Worm (Caenorhabditis elegans) whole organism, L2 larva: ENCODE measurements around the gene cyp-33C2.

ENCODE experiments used
- C34F6.9 ChIP-seq: fragments of 150-350 bp; optimal IDR thresholded peaks from 2 replicates; lab custom pipeline; 2014; ENCODE audit warnings: missing biosample characterization, missing genetic modification characterization
- F13H6.1 ChIP-seq: sonication (generic microtip); optimal IDR thresholded peaks from 2 replicates; lab custom pipeline; 2016; ENCODE audit warnings: missing genetic modification characterization, missing compliant biosample characterization
- R02D3.7 ChIP-seq: fragments of 150-350 bp; optimal IDR thresholded peaks from 2 replicates; lab custom pipeline; 2014; ENCODE audit warnings: missing biosample characterization, missing genetic modification characterization
- ZK546.5 ChIP-seq: sonication (generic microtip); optimal IDR thresholded peaks from 2 replicates; lab custom pipeline; 2017; ENCODE audit warnings: missing biosample characterization, missing genetic modification characterization
- alr-1 ChIP-seq: fragments of 150-350 bp; optimal IDR thresholded peaks from 2 replicates; lab custom pipeline; 2014; ENCODE audit warnings: missing biosample characterization, missing genetic modification characterization
- aly-2 ChIP-seq: fragments of 150-350 bp; optimal IDR thresholded peaks from 2 replicates; lab custom pipeline; 2014; ENCODE audit warnings: missing biosample characterization, missing genetic modification characterization
- ama-1 ChIP-seq: fragments of 150-350 bp; optimal IDR thresholded peaks from 2 replicates; lab custom pipeline; 2018; ENCODE audit warnings: inconsistent platforms
- blmp-1 ChIP-seq: sonication (generic microtip); optimal IDR thresholded peaks from 2 replicates; lab custom pipeline; 2017; ENCODE audit warnings: missing genetic modification characterization, mild to moderate bottlenecking, missing compliant biosample characterization, antibody characterized with exemption, moderate library complexity; ENCODE audit not compliant: insufficient read depth
- ceh-16 ChIP-seq: fragments of 150-350 bp; optimal IDR thresholded peaks from 2 replicates; lab custom pipeline; 2014; ENCODE audit warnings: missing biosample characterization, missing genetic modification characterization
- ceh-82 ChIP-seq: fragments of 150-350 bp; optimal IDR thresholded peaks from 2 replicates; lab custom pipeline; 2014; ENCODE audit warnings: missing biosample characterization, missing genetic modification characterization
- crh-2 ChIP-seq: sonication (generic microtip); optimal IDR thresholded peaks from 2 replicates; lab custom pipeline; 2017; ENCODE audit warnings: missing biosample characterization, missing genetic modification characterization
- dmd-4 ChIP-seq: sonication (generic microtip); optimal IDR thresholded peaks from 2 replicates; lab custom pipeline; 2017; ENCODE audit warnings: missing biosample characterization, missing genetic modification characterization
- egl-27 ChIP-seq: sonication (generic microtip); optimal IDR thresholded peaks from 3 replicates; lab custom pipeline; 2017; ENCODE audit warnings: missing biosample characterization, missing genetic modification reagents, missing genetic modification characterization
- elt-1 ChIP-seq: fragments of 150-350 bp; optimal IDR thresholded peaks from 2 replicates; lab custom pipeline; 2014; ENCODE audit warnings: missing biosample characterization, missing genetic modification characterization
- elt-3 ChIP-seq: sonication (generic microtip); optimal IDR thresholded peaks from 2 replicates; lab custom pipeline; 2017; ENCODE audit warnings: missing biosample characterization, missing genetic modification characterization
- fos-1 ChIP-seq: fragments of 150-350 bp; optimal IDR thresholded peaks from 2 replicates; lab custom pipeline; 2014; ENCODE audit warnings: missing biosample characterization, missing genetic modification characterization
- lin-39 ChIP-seq: fragments of 150-350 bp; optimal IDR thresholded peaks from 2 replicates; lab custom pipeline; 2014; ENCODE audit warnings: missing biosample characterization, missing genetic modification reagents, missing genetic modification characterization
- mab-5 ChIP-seq: fragments of 150-350 bp; optimal IDR thresholded peaks from 2 replicates; lab custom pipeline; 2014; ENCODE audit warnings: missing biosample characterization, missing genetic modification characterization
- mbf-1 ChIP-seq: sonication (generic microtip); optimal IDR thresholded peaks from 2 replicates; lab custom pipeline; 2017; ENCODE audit warnings: missing biosample characterization, missing genetic modification characterization
- mdl-1 ChIP-seq, 2 experiments: fragments of 150-350 bp in 1 of 2; sonication (generic microtip) in 1 of 2; optimal IDR thresholded peaks; 2 replicates each; lab custom pipeline; 2017; ENCODE audit warnings: missing biosample characterization in 2 of 2, missing genetic modification characterization in 2 of 2
- nhr-11 ChIP-seq: fragments of 150-350 bp; optimal IDR thresholded peaks from 2 replicates; lab custom pipeline; 2014; ENCODE audit warnings: missing biosample characterization, missing genetic modification characterization
- nhr-12 ChIP-seq: fragments of 150-350 bp; optimal IDR thresholded peaks from 2 replicates; lab custom pipeline; 2014; ENCODE audit warnings: missing biosample characterization, missing genetic modification characterization
- nhr-129 ChIP-seq: fragments of 150-350 bp; optimal IDR thresholded peaks from 2 replicates; lab custom pipeline; 2014; ENCODE audit warnings: missing biosample characterization, missing genetic modification characterization
- nhr-23 ChIP-seq: fragments of 150-350 bp; optimal IDR thresholded peaks from 2 replicates; lab custom pipeline; 2014; ENCODE audit warnings: missing biosample characterization, missing genetic modification reagents, missing genetic modification characterization
- nhr-237 ChIP-seq: fragments of 150-350 bp; optimal IDR thresholded peaks from 2 replicates; lab custom pipeline; 2014; ENCODE audit warnings: missing biosample characterization, missing genetic modification characterization
- nhr-25 ChIP-seq: fragments of 150-350 bp; sonication (generic microtip); optimal IDR thresholded peaks from 3 replicates; lab custom pipeline; 2014; ENCODE audit warnings: missing biosample characterization, missing genetic modification characterization
- nhr-6 ChIP-seq: fragments of 150-350 bp; optimal IDR thresholded peaks from 2 replicates; lab custom pipeline; 2014; ENCODE audit warnings: missing biosample characterization, missing genetic modification characterization
- nhr-77 ChIP-seq: fragments of 150-350 bp; optimal IDR thresholded peaks from 2 replicates; lab custom pipeline; 2014; ENCODE audit warnings: missing biosample characterization, missing genetic modification characterization
- peb-1 ChIP-seq: fragments of 150-350 bp; optimal IDR thresholded peaks from 2 replicates; lab custom pipeline; 2014; ENCODE audit warnings: missing biosample characterization, missing genetic modification characterization
- sem-4 ChIP-seq: fragments of 150-350 bp; optimal IDR thresholded peaks from 2 replicates; lab custom pipeline; 2014; ENCODE audit warnings: missing biosample characterization, missing genetic modification reagents, missing genetic modification characterization
- skn-1 ChIP-seq: sonication (generic microtip); optimal IDR thresholded peaks from 2 replicates; lab custom pipeline; 2017; ENCODE audit warnings: missing biosample characterization, missing genetic modification characterization
- sma-9 ChIP-seq, 2 experiments: fragments of 150-350 bp in 1 of 2; sonication (generic microtip) in 1 of 2; optimal IDR thresholded peaks; 2 replicates each; lab custom pipeline; 2014 to 2016; ENCODE audit warnings: missing genetic modification characterization in 2 of 2, mild to moderate bottlenecking in 1 of 2, missing biosample characterization in 1 of 2, missing compliant biosample characterization in 1 of 2, missing genetic modification reagents in 1 of 2, moderate library complexity in 1 of 2
- snpc-4 ChIP-seq: fragments of 150-350 bp; optimal IDR thresholded peaks from 2 replicates; lab custom pipeline; 2014; ENCODE audit warnings: missing biosample characterization, missing genetic modification characterization
- unc-55 ChIP-seq: fragments of 150-350 bp; sonication (generic microtip); optimal IDR thresholded peaks from 3 replicates; lab custom pipeline; 2014; ENCODE audit warnings: missing biosample characterization, missing genetic modification reagents, missing genetic modification characterization
- unc-62 ChIP-seq: fragments of 150-350 bp; optimal IDR thresholded peaks from 2 replicates; lab custom pipeline; 2014; ENCODE audit warnings: missing biosample characterization, missing genetic modification reagents, missing genetic modification characterization
- ztf-1 ChIP-seq: fragments of 200-800 bp; sonication (Bioruptor generic); conservative IDR thresholded peaks from 2 replicates; pipeline ENCODE4 v1.3.6; 2022; ENCODE audit warnings: missing genetic modification characterization, missing compliant biosample characterization
- ztf-11 ChIP-seq: sonication (generic microtip); optimal IDR thresholded peaks from 2 replicates; lab custom pipeline; 2017; ENCODE audit warnings: missing biosample characterization, missing genetic modification characterization
- ztf-4 ChIP-seq: fragments of 150-350 bp; optimal IDR thresholded peaks from 2 replicates; lab custom pipeline; 2014; ENCODE audit warnings: missing biosample characterization, missing genetic modification characterization

Gene cyp-33C2

ce11 chrV:2166679-2167078 lies 16.6 kb upstream of the cyp-33C2 start, which contains the start of gene srbc-19:
TSS of gene srbc-19 (minus strand) at chrV:2166779.
- TF ChIP-seq ceh-82 (tag; lab: Kevin White, UChicago) (no peak), alr-1 (tag; lab: Kevin White, UChicago) (no peak), crh-2 (tag; lab: Kevin White, UChicago) (no peak), skn-1 (tag; lab: Kevin White, UChicago) (no peak)

ce11 chrV:2174465-2174864 lies 8.8 kb upstream of the cyp-33C2 start:
- TF ChIP-seq ZK546.5 (tag; lab: Kevin White, UChicago) (no peak), nhr-77 (no peak), mbf-1 (tag; lab: Kevin White, UChicago) (no peak)

- TF ChIP-seq elt-3 (tag; lab: Kevin White, UChicago) = no peak
These were observed 8.0 kb upstream of the cyp-33C2 start, which contains the start of gene C45H4.18 for ce11 chrV:2175242-2175641. TSS of gene C45H4.18 (plus strand) at chrV:2175542.

- TF ChIP-seq nhr-12 (tag; lab: Kevin White, UChicago) = no peak
- no peak for TF ChIP-seq sma-9 (GFP tag; optimal IDR thresholded peaks at IDR 0.05; lab: Kevin White, UChicago)
- TF ChIP-seq sma-9 (tag; optimal IDR thresholded peaks at IDR 0.05; lab: Kevin White, UChicago) = no peak
- no peak for TF ChIP-seq alr-1 (tag; lab: Kevin White, UChicago)
- no peak for TF ChIP-seq nhr-11 (tag; lab: Kevin White, UChicago)
These were observed 6.0 kb upstream of the cyp-33C2 start, which contains the start of gene srbc-17 for ce11 chrV:2177307-2177764. TSS of gene srbc-17 (plus strand) at chrV:2177714.

- TF ChIP-seq mbf-1 (tag; lab: Kevin White, UChicago) = no peak
- TF ChIP-seq mab-5 (tag; lab: Kevin White, UChicago) = no peak
- TF ChIP-seq ztf-4 (tag; lab: Kevin White, UChicago) = no peak
- TF ChIP-seq alr-1 (tag; lab: Kevin White, UChicago) = no peak
- no peak for TF ChIP-seq nhr-77
- no peak for TF ChIP-seq R02D3.7
- TF ChIP-seq, all 48 proteins: peak for 0
These were observed 4.1 kb upstream of the cyp-33C2 start, which contains the start of gene cyp-33C1 for ce11 chrV:2179214-2179613. TSS of gene cyp-33C1 (plus strand) at chrV:2179514.

- no peak for TF ChIP-seq fos-1 (tag; lab: Kevin White, UChicago)
- no peak for TF ChIP-seq nhr-129 (tag; lab: Kevin White, UChicago)
- no peak for TF ChIP-seq C34F6.9
- TF ChIP-seq nhr-237 (tag; lab: Kevin White, UChicago) = no peak
These were observed 1.6 kb upstream of the cyp-33C2 start, which contains the start of gene srbc-16 for ce11 chrV:2181738-2182137. TSS of gene srbc-16 (plus strand) at chrV:2182038.

- TF ChIP-seq dmd-4 (tag; lab: Kevin White, UChicago) (no peak), nhr-6 (tag; lab: Kevin White, UChicago) (no peak), fos-1 (tag; lab: Kevin White, UChicago) (no peak), ceh-16 (tag; lab: Kevin White, UChicago) (no peak), unc-62 (no peak), snpc-4 (no peak), skn-1 (tag; lab: Kevin White, UChicago) (no peak), F13H6.1 (tag; lab: Kevin White, UChicago) (no peak), unc-55 (no peak), blmp-1 (no peak), elt-1 (no peak), ama-1 (lab: Kevin White, UChicago) (no peak), sma-9 (GFP tag; optimal IDR thresholded peaks at IDR 0.05; lab: Kevin White, UChicago) (no peak), sma-9 (tag; optimal IDR thresholded peaks at IDR 0.05; lab: Kevin White, UChicago) (no peak)
These were observed 2.2 kb downstream of the cyp-33C2 start for ce11 chrV:2185486-2185885.

- TF ChIP-seq aly-2 (no peak), egl-27 (no peak), ceh-16 (tag; lab: Kevin White, UChicago) (no peak), mdl-1 (tag; optimal IDR thresholded peaks at IDR 0.05; lab: Kevin White, UChicago) (no peak), nhr-25 (no peak), ztf-11 (tag; lab: Kevin White, UChicago) (no peak), ZK546.5 (tag; lab: Kevin White, UChicago) (no peak), ztf-4 (tag; lab: Kevin White, UChicago) (no peak), unc-62 (no peak), ztf-1 (GFP tag; lab: Robert Waterston, UW) (no peak), elt-1 (no peak), dmd-4 (tag; lab: Kevin White, UChicago) (no peak), snpc-4 (no peak), nhr-11 (tag; lab: Kevin White, UChicago) (no peak), lin-39 (tag; lab: Kevin White, UChicago) (no peak), R02D3.7 (no peak), nhr-23 (tag; lab: Kevin White, UChicago) (no peak), peb-1 (no peak), sem-4 (tag; lab: Kevin White, UChicago) (no peak), nhr-6 (tag; lab: Kevin White, UChicago) (no peak)
These were observed 4.6 kb downstream of the cyp-33C2 start, which contains the start of gene Y5H2B.3 for ce11 chrV:2187864-2188345. TSS of gene Y5H2B.3 (plus strand) at chrV:2188295.
